Worm (Caenorhabditis elegans) whole organism, midembryonic: ENCODE results near the gene K07F5.14.

Source experiments
- cog-1 ChIP-seq: sonication (generic microtip); optimal IDR thresholded peaks from 2 replicates; lab custom pipeline; 2016; ENCODE audit warnings: missing genetic modification characterization, missing compliant biosample characterization
- klf-2 ChIP-seq: fragments of 200-800 bp; sonication (Bioruptor generic); conservative IDR thresholded peaks from 2 replicates; pipeline ENCODE4 v1.3.6; 2022; ENCODE audit warnings: missing genetic modification reagents, missing genetic modification characterization, missing compliant biosample characterization
- ztf-29 ChIP-seq: fragments of 200-800 bp; sonication (Bioruptor generic); IDR thresholded peaks from 2 replicates; pipeline ENCODE4 v1.3.6; 2022; ENCODE audit warnings: missing genetic modification reagents, missing genetic modification characterization, missing compliant biosample characterization

DNA sequence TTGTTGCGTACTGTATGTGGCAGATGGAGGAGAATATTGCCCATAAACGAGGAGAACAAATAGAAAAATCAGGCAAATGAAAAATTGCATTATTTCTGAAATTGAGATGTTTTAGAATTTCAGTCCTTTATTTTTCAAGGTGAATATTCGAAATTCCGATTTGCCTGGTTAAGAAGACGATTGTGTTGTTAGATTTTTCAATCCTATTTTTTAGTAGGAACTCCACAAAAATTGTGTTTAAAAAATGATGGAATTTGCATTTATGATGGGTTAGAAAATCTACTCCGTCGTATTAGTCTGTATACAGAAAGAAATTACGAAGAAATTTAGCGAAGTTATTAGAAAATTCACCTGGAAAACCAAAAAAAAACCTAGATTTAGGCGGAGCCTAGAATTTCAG lies 46.6 kb upstream of the K07F5.14 start, which contains the start of gene egl-20:
- no peak for TF ChIP-seq klf-2 (GFP tag; lab: Robert Waterston, UW)
- TF ChIP-seq ztf-29 (GFP tag; lab: Robert Waterston, UW): no peak
- TF ChIP-seq cog-1 (tag; lab: Kevin White, UChicago): no peak
